Fruit fly (Drosophila melanogaster) whole organism, embryonic: ENCODE results near the gene sbr.

Source experiments
- CG11456 ChIP-seq: fragments of 200-800 bp; sonication (Bioruptor generic); IDR thresholded peaks from 3 replicates; pipeline ENCODE4 v1.3.6; 2022; ENCODE audit warnings: missing biosample characterization, missing genetic modification characterization
- CG11723 ChIP-seq: fragments of 200-800 bp; sonication (Bioruptor generic); optimal IDR thresholded peaks from 2 replicates; lab custom pipeline; 2017; ENCODE audit warnings: missing biosample characterization, mild to moderate bottlenecking, missing genetic modification characterization
- CG16779 ChIP-seq: fragments of 200-800 bp; sonication (Bioruptor generic); IDR thresholded peaks from 2 replicates; pipeline ENCODE4 v1.3.6; 2022; ENCODE audit warnings: missing biosample characterization, missing genetic modification characterization
- CG34376 ChIP-seq: fragments of 200-800 bp; sonication (Bioruptor generic); optimal IDR thresholded peaks from 2 replicates; lab custom pipeline; 2018; ENCODE audit warnings: missing biosample characterization, mild to moderate bottlenecking, missing genetic modification characterization
- CG4282 ChIP-seq: fragments of 200-800 bp; sonication (Bioruptor generic); optimal IDR thresholded peaks from 2 replicates; lab custom pipeline; 2016; ENCODE audit warnings: missing biosample characterization, missing genetic modification characterization
- CG6654 ChIP-seq: fragments of 200-800 bp; sonication (Bioruptor generic); optimal IDR thresholded peaks from 2 replicates; lab custom pipeline; 2017; ENCODE audit warnings: missing biosample characterization, mild to moderate bottlenecking, missing genetic modification characterization
- CG7839 ChIP-seq: fragments of 200-800 bp; sonication (Bioruptor generic); optimal IDR thresholded peaks from 3 replicates; lab custom pipeline; 2018; ENCODE audit warnings: missing biosample characterization, mild to moderate bottlenecking, missing genetic modification characterization, moderate library complexity
- Hr39 ChIP-seq: fragments of >200 bp; optimal IDR thresholded peaks from 2 replicates; lab custom pipeline; 2017
- Hr78 ChIP-seq, 2 experiments: fragments of 200-800 bp in 1 of 2; fragments of >200 bp in 1 of 2; sonication (Bioruptor generic) in 1 of 2; optimal IDR thresholded peaks; 2 replicates each; lab custom pipeline; 2017 to 2019; ENCODE audit warnings: missing biosample characterization in 2 of 2, missing genetic modification characterization in 2 of 2, mild to moderate bottlenecking in 1 of 2, moderate library complexity in 1 of 2
- MTF-1 ChIP-seq: fragments of 200-800 bp; sonication (Bioruptor generic); optimal IDR thresholded peaks from 2 replicates; lab custom pipeline; 2018; ENCODE audit warnings: missing biosample characterization, mild to moderate bottlenecking, missing genetic modification characterization, borderline replicate concordance
- NC2α ChIP-seq: fragments of 200-800 bp; sonication (Bioruptor generic); optimal IDR thresholded peaks from 2 replicates; lab custom pipeline; 2016; ENCODE audit warnings: missing biosample characterization, missing genetic modification characterization
- fd102C ChIP-seq: fragments of 200-800 bp; sonication (Bioruptor generic); optimal IDR thresholded peaks from 2 replicates; lab custom pipeline; 2018; ENCODE audit warnings: missing biosample characterization, mild to moderate bottlenecking, missing genetic modification characterization, moderate library complexity
- pho ChIP-seq: fragments of 200-800 bp; sonication (Bioruptor generic); optimal IDR thresholded peaks from 2 replicates; lab custom pipeline; 2016; ENCODE audit warnings: missing biosample characterization, missing genetic modification characterization
- tx ChIP-seq: fragments of 200-800 bp; sonication (Bioruptor generic); optimal IDR thresholded peaks from 2 replicates; lab custom pipeline; 2016; ENCODE audit warnings: missing biosample characterization, missing genetic modification characterization

dm6 chrX:10822096-10822495 is 24.8 kb downstream of the sbr start:
- TF ChIP-seq CG11723 (GFP tag; lab: Kevin White, UChicago) (no peak), tx (GFP tag; lab: Kevin White, UChicago) (no peak), CG4282 (no peak), CG16779 (GFP tag; lab: Robert Waterston, UW) (no peak), fd102C (GFP tag; lab: Kevin White, UChicago) (no peak), CG7839 (no peak), Hr39 (no peak), CG11456 (no peak), pho (GFP tag; lab: Kevin White, UChicago) (no peak), CG34376 (GFP tag; lab: Kevin White, UChicago) (no peak), CG6654 (no peak), NC2α (GFP tag; lab: Kevin White, UChicago) (no peak), Hr78 (GFP tag; optimal IDR thresholded peaks at IDR 0.05; lab: Kevin White, UChicago) (no peak), MTF-1 (no peak)
